Worm (Caenorhabditis elegans) whole organism, L2 larva: ENCODE data around the gene hmit-1.3.
A peak's percentile ranks its signal among the peaks of the same experiment; 100 is the strongest.

Experiments
- C34F6.9 ChIP-seq: fragments of 150-350 bp; optimal IDR thresholded peaks from 2 replicates; lab custom pipeline; 2014; ENCODE audit warnings: missing biosample characterization, missing genetic modification characterization
- F13H6.1 ChIP-seq: sonication (generic microtip); optimal IDR thresholded peaks from 2 replicates; lab custom pipeline; 2016; ENCODE audit warnings: missing genetic modification characterization, missing compliant biosample characterization
- R02D3.7 ChIP-seq: fragments of 150-350 bp; optimal IDR thresholded peaks from 2 replicates; lab custom pipeline; 2014; ENCODE audit warnings: missing biosample characterization, missing genetic modification characterization
- Y55F3AM.14 ChIP-seq: fragments of 200-800 bp; sonication (Bioruptor generic); optimal IDR thresholded peaks from 2 replicates; lab custom pipeline; 2018; ENCODE audit warnings: mild to moderate bottlenecking, missing genetic modification characterization, missing compliant biosample characterization
- ZK546.5 ChIP-seq: sonication (generic microtip); optimal IDR thresholded peaks from 2 replicates; lab custom pipeline; 2017; ENCODE audit warnings: missing biosample characterization, missing genetic modification characterization
- alr-1 ChIP-seq: fragments of 150-350 bp; optimal IDR thresholded peaks from 2 replicates; lab custom pipeline; 2014; ENCODE audit warnings: missing biosample characterization, missing genetic modification characterization
- aly-2 ChIP-seq: fragments of 150-350 bp; optimal IDR thresholded peaks from 2 replicates; lab custom pipeline; 2014; ENCODE audit warnings: missing biosample characterization, missing genetic modification characterization
- ama-1 ChIP-seq: fragments of 150-350 bp; optimal IDR thresholded peaks from 2 replicates; lab custom pipeline; 2018; ENCODE audit warnings: inconsistent platforms
- blmp-1 ChIP-seq: sonication (generic microtip); optimal IDR thresholded peaks from 2 replicates; lab custom pipeline; 2017; ENCODE audit warnings: missing genetic modification characterization, mild to moderate bottlenecking, missing compliant biosample characterization, antibody characterized with exemption, moderate library complexity; ENCODE audit not compliant: insufficient read depth
- ceh-16 ChIP-seq: fragments of 150-350 bp; optimal IDR thresholded peaks from 2 replicates; lab custom pipeline; 2014; ENCODE audit warnings: missing biosample characterization, missing genetic modification characterization
- ceh-82 ChIP-seq: fragments of 150-350 bp; optimal IDR thresholded peaks from 2 replicates; lab custom pipeline; 2014; ENCODE audit warnings: missing biosample characterization, missing genetic modification characterization
- crh-2 ChIP-seq: sonication (generic microtip); optimal IDR thresholded peaks from 2 replicates; lab custom pipeline; 2017; ENCODE audit warnings: missing biosample characterization, missing genetic modification characterization
- dmd-4 ChIP-seq: sonication (generic microtip); optimal IDR thresholded peaks from 2 replicates; lab custom pipeline; 2017; ENCODE audit warnings: missing biosample characterization, missing genetic modification characterization
- egl-27 ChIP-seq: sonication (generic microtip); optimal IDR thresholded peaks from 3 replicates; lab custom pipeline; 2017; ENCODE audit warnings: missing biosample characterization, missing genetic modification reagents, missing genetic modification characterization
- elt-1 ChIP-seq: fragments of 150-350 bp; optimal IDR thresholded peaks from 2 replicates; lab custom pipeline; 2014; ENCODE audit warnings: missing biosample characterization, missing genetic modification characterization
- elt-3 ChIP-seq: sonication (generic microtip); optimal IDR thresholded peaks from 2 replicates; lab custom pipeline; 2017; ENCODE audit warnings: missing biosample characterization, missing genetic modification characterization
- fos-1 ChIP-seq: fragments of 150-350 bp; optimal IDR thresholded peaks from 2 replicates; lab custom pipeline; 2014; ENCODE audit warnings: missing biosample characterization, missing genetic modification characterization
- gmeb-1 ChIP-seq: fragments of 150-350 bp; optimal IDR thresholded peaks from 2 replicates; lab custom pipeline; 2014; ENCODE audit warnings: missing biosample characterization, missing genetic modification characterization
- lin-11 ChIP-seq: fragments of 150-350 bp; sonication (generic microtip); optimal IDR thresholded peaks from 2 replicates; lab custom pipeline; 2014; ENCODE audit warnings: missing biosample characterization, missing genetic modification characterization, inconsistent platforms, mixed read lengths
- lin-13 ChIP-seq: fragments of 150-350 bp; optimal IDR thresholded peaks from 2 replicates; lab custom pipeline; 2014; ENCODE audit warnings: missing biosample characterization, missing genetic modification reagents, missing genetic modification characterization
- lin-39 ChIP-seq: fragments of 150-350 bp; optimal IDR thresholded peaks from 2 replicates; lab custom pipeline; 2014; ENCODE audit warnings: missing biosample characterization, missing genetic modification reagents, missing genetic modification characterization
- lsy-2 ChIP-seq, 2 experiments: fragments of 150-350 bp in 1 of 2; sonication (generic microtip) in 1 of 2; optimal IDR thresholded peaks; 2 replicates each; lab custom pipeline; 2014 to 2017; ENCODE audit warnings: missing biosample characterization in 2 of 2, missing genetic modification characterization in 2 of 2
- mab-5 ChIP-seq: fragments of 150-350 bp; optimal IDR thresholded peaks from 2 replicates; lab custom pipeline; 2014; ENCODE audit warnings: missing biosample characterization, missing genetic modification characterization
- mbf-1 ChIP-seq: sonication (generic microtip); optimal IDR thresholded peaks from 2 replicates; lab custom pipeline; 2017; ENCODE audit warnings: missing biosample characterization, missing genetic modification characterization
- mdl-1 ChIP-seq, 2 experiments: fragments of 150-350 bp in 1 of 2; sonication (generic microtip) in 1 of 2; optimal IDR thresholded peaks; 2 replicates each; lab custom pipeline; 2017; ENCODE audit warnings: missing biosample characterization in 2 of 2, missing genetic modification characterization in 2 of 2
- nhr-10 ChIP-seq: sonication (generic microtip); optimal IDR thresholded peaks from 2 replicates; lab custom pipeline; 2017; ENCODE audit warnings: missing biosample characterization, missing genetic modification characterization
- nhr-11 ChIP-seq: fragments of 150-350 bp; optimal IDR thresholded peaks from 2 replicates; lab custom pipeline; 2014; ENCODE audit warnings: missing biosample characterization, missing genetic modification characterization
- nhr-12 ChIP-seq: fragments of 150-350 bp; optimal IDR thresholded peaks from 2 replicates; lab custom pipeline; 2014; ENCODE audit warnings: missing biosample characterization, missing genetic modification characterization
- nhr-129 ChIP-seq: fragments of 150-350 bp; optimal IDR thresholded peaks from 2 replicates; lab custom pipeline; 2014; ENCODE audit warnings: missing biosample characterization, missing genetic modification characterization
- nhr-21 ChIP-seq: fragments of 150-350 bp; optimal IDR thresholded peaks from 2 replicates; lab custom pipeline; 2014; ENCODE audit warnings: missing biosample characterization, missing genetic modification characterization
- nhr-23 ChIP-seq: fragments of 150-350 bp; optimal IDR thresholded peaks from 2 replicates; lab custom pipeline; 2014; ENCODE audit warnings: missing biosample characterization, missing genetic modification reagents, missing genetic modification characterization
- nhr-237 ChIP-seq: fragments of 150-350 bp; optimal IDR thresholded peaks from 2 replicates; lab custom pipeline; 2014; ENCODE audit warnings: missing biosample characterization, missing genetic modification characterization
- nhr-25 ChIP-seq: fragments of 150-350 bp; sonication (generic microtip); optimal IDR thresholded peaks from 3 replicates; lab custom pipeline; 2014; ENCODE audit warnings: missing biosample characterization, missing genetic modification characterization
- nhr-6 ChIP-seq: fragments of 150-350 bp; optimal IDR thresholded peaks from 2 replicates; lab custom pipeline; 2014; ENCODE audit warnings: missing biosample characterization, missing genetic modification characterization
- nhr-77 ChIP-seq: fragments of 150-350 bp; optimal IDR thresholded peaks from 2 replicates; lab custom pipeline; 2014; ENCODE audit warnings: missing biosample characterization, missing genetic modification characterization
- peb-1 ChIP-seq: fragments of 150-350 bp; optimal IDR thresholded peaks from 2 replicates; lab custom pipeline; 2014; ENCODE audit warnings: missing biosample characterization, missing genetic modification characterization
- sem-4 ChIP-seq: fragments of 150-350 bp; optimal IDR thresholded peaks from 2 replicates; lab custom pipeline; 2014; ENCODE audit warnings: missing biosample characterization, missing genetic modification reagents, missing genetic modification characterization
- skn-1 ChIP-seq: sonication (generic microtip); optimal IDR thresholded peaks from 2 replicates; lab custom pipeline; 2017; ENCODE audit warnings: missing biosample characterization, missing genetic modification characterization
- sma-3 ChIP-seq: sonication (generic microtip); optimal IDR thresholded peaks from 2 replicates; lab custom pipeline; 2016; ENCODE audit warnings: missing genetic modification reagents, missing genetic modification characterization, missing compliant biosample characterization
- sma-9 ChIP-seq, 2 experiments: fragments of 150-350 bp in 1 of 2; sonication (generic microtip) in 1 of 2; optimal IDR thresholded peaks; 2 replicates each; lab custom pipeline; 2014 to 2016; ENCODE audit warnings: missing genetic modification characterization in 2 of 2, mild to moderate bottlenecking in 1 of 2, missing biosample characterization in 1 of 2, missing compliant biosample characterization in 1 of 2, missing genetic modification reagents in 1 of 2, moderate library complexity in 1 of 2
- snpc-4 ChIP-seq: fragments of 150-350 bp; optimal IDR thresholded peaks from 2 replicates; lab custom pipeline; 2014; ENCODE audit warnings: missing biosample characterization, missing genetic modification characterization
- unc-39 ChIP-seq: fragments of 150-350 bp; optimal IDR thresholded peaks from 2 replicates; lab custom pipeline; 2014; ENCODE audit warnings: missing biosample characterization, missing genetic modification characterization
- unc-55 ChIP-seq: fragments of 150-350 bp; sonication (generic microtip); optimal IDR thresholded peaks from 3 replicates; lab custom pipeline; 2014; ENCODE audit warnings: missing biosample characterization, missing genetic modification reagents, missing genetic modification characterization
- unc-62 ChIP-seq: fragments of 150-350 bp; optimal IDR thresholded peaks from 2 replicates; lab custom pipeline; 2014; ENCODE audit warnings: missing biosample characterization, missing genetic modification reagents, missing genetic modification characterization
- zag-1 ChIP-seq: fragments of 150-350 bp; optimal IDR thresholded peaks from 2 replicates; lab custom pipeline; 2014; ENCODE audit warnings: missing biosample characterization, missing genetic modification characterization
- ztf-1 ChIP-seq: fragments of 200-800 bp; sonication (Bioruptor generic); conservative IDR thresholded peaks from 2 replicates; pipeline ENCODE4 v1.3.6; 2022; ENCODE audit warnings: missing genetic modification characterization, missing compliant biosample characterization
- ztf-11 ChIP-seq: sonication (generic microtip); optimal IDR thresholded peaks from 2 replicates; lab custom pipeline; 2017; ENCODE audit warnings: missing biosample characterization, missing genetic modification characterization
- ztf-4 ChIP-seq: fragments of 150-350 bp; optimal IDR thresholded peaks from 2 replicates; lab custom pipeline; 2014; ENCODE audit warnings: missing biosample characterization, missing genetic modification characterization

Gene hmit-1.3

DNA sequence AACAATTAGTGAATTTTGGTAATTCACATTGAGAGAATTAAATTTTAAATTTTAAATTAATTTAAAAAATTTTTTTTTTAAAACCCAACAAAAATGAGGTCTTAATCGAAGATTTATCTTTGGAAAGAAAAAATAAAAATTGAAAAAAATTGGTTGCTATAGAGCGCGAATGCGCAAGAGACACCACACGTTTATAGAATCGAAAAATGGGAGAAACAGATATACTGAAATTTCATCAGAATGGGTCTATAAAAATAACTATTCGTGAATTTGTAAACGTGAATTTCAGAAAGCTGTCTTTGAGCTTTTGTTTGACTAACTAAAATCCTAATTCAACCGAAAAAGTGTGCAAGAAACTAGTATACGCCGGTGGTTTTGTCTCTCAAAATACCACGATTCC, 21.0 kb upstream of the hmit-1.3 start:
- no peak for TF ChIP-seq ceh-16
- TF ChIP-seq aly-2 (tag; lab: Kevin White, UChicago) = no peak
- TF ChIP-seq mdl-1 (tag; optimal IDR thresholded peaks at IDR 0.05; lab: Kevin White, UChicago) = no peak
- no peak for TF ChIP-seq egl-27 (tag; lab: Kevin White, UChicago)
- no peak for TF ChIP-seq mbf-1
- no peak for TF ChIP-seq nhr-23 (tag; lab: Kevin White, UChicago)
- peak; percentile 68 for TF ChIP-seq lin-13
- no peak for TF ChIP-seq nhr-11 (tag; lab: Kevin White, UChicago)
- no peak for TF ChIP-seq nhr-77 (tag; lab: Kevin White, UChicago)
- no peak for TF ChIP-seq skn-1 (tag; lab: Kevin White, UChicago)
- TF ChIP-seq elt-3 (tag; lab: Kevin White, UChicago) = no peak
- no peak for TF ChIP-seq dmd-4 (tag; lab: Kevin White, UChicago)
- TF ChIP-seq crh-2 (tag; lab: Kevin White, UChicago) = peak; percentile 37
- TF ChIP-seq elt-1 = no peak
- TF ChIP-seq alr-1 = no peak
- no peak for TF ChIP-seq ama-1
- peak; percentile 8 for TF ChIP-seq F13H6.1 (tag; lab: Kevin White, UChicago)
- no peak for TF ChIP-seq nhr-237 (tag; lab: Kevin White, UChicago)
- no peak for TF ChIP-seq nhr-6 (tag; lab: Kevin White, UChicago)
- no peak for TF ChIP-seq ztf-11 (tag; lab: Kevin White, UChicago)
- TF ChIP-seq Y55F3AM.14 (GFP tag; lab: Kevin White, UChicago) = no peak
- no peak for TF ChIP-seq unc-39 (tag; lab: Kevin White, UChicago)
- peak; percentile 83 for TF ChIP-seq unc-55 (GFP tag; lab: Kevin White, UChicago)
- TF ChIP-seq sma-9 (GFP tag; optimal IDR thresholded peaks at IDR 0.05; lab: Kevin White, UChicago) = peak; percentile 34
- TF ChIP-seq sma-9 (tag; optimal IDR thresholded peaks at IDR 0.05; lab: Kevin White, UChicago) = no peak
- TF ChIP-seq sem-4 (tag; lab: Kevin White, UChicago) = no peak
- TF ChIP-seq C34F6.9 (tag; lab: Kevin White, UChicago) = peak; percentile 84
- no peak for TF ChIP-seq lin-39 (tag; lab: Kevin White, UChicago)
- peak; percentile 47 for TF ChIP-seq fos-1 (tag; lab: Kevin White, UChicago)
- TF ChIP-seq snpc-4 (tag; lab: Kevin White, UChicago) = no peak
- no peak for TF ChIP-seq ztf-1
- TF ChIP-seq nhr-12 = no peak
- no peak for TF ChIP-seq unc-62 (GFP tag; lab: Kevin White, UChicago)
- no peak for TF ChIP-seq R02D3.7 (tag; lab: Kevin White, UChicago)
- TF ChIP-seq ZK546.5 (tag; lab: Kevin White, UChicago) = no peak
- peak; percentile 23 for TF ChIP-seq nhr-129 (tag; lab: Kevin White, UChicago)
- no peak for TF ChIP-seq zag-1
- peak; percentile 17 for TF ChIP-seq nhr-21 (tag; lab: Kevin White, UChicago)
- peak; percentile 55 for TF ChIP-seq gmeb-1 (tag; lab: Kevin White, UChicago)
- TF ChIP-seq ceh-82 (tag; lab: Kevin White, UChicago) = no peak
- no peak for TF ChIP-seq ztf-4 (tag; lab: Kevin White, UChicago)
- TF ChIP-seq mab-5 (tag; lab: Kevin White, UChicago) = no peak
- TF ChIP-seq blmp-1 (tag; lab: Kevin White, UChicago) = no peak
- TF ChIP-seq lsy-2 (tag; optimal IDR thresholded peaks at IDR 0.05; lab: Kevin White, UChicago) = peak; percentile 14 to 77
- no peak for TF ChIP-seq lin-11 (tag; lab: Kevin White, UChicago)
- no peak for TF ChIP-seq nhr-25 (tag; lab: Kevin White, UChicago)
- TF ChIP-seq sma-3 (GFP tag; lab: Kevin White, UChicago) = peak; percentile 78
- no peak for TF ChIP-seq nhr-10 (tag; lab: Kevin White, UChicago)
- TF ChIP-seq peb-1 = no peak
